Fruit fly (Drosophila melanogaster) whole organism, embryonic: ENCODE measurements around the gene Osi21.

ENCODE experiments used
- CG10267 ChIP-seq: fragments of 200-800 bp; sonication (Bioruptor generic); optimal IDR thresholded peaks from 2 replicates; lab custom pipeline; 2018; ENCODE audit warnings: missing biosample characterization, mild to moderate bottlenecking, missing genetic modification characterization, moderate library complexity
- CG10462 ChIP-seq: fragments of 200-800 bp; sonication (Bioruptor generic); optimal IDR thresholded peaks from 2 replicates; lab custom pipeline; 2016; ENCODE audit warnings: missing biosample characterization, missing genetic modification characterization
- CG10543 ChIP-seq: fragments of 200-800 bp; sonication (Bioruptor generic); optimal IDR thresholded peaks from 3 replicates; lab custom pipeline; 2017; ENCODE audit warnings: missing biosample characterization, mild to moderate bottlenecking, missing genetic modification characterization, moderate library complexity
- CG10654 ChIP-seq: fragments of 200-800 bp; sonication (Bioruptor generic); optimal IDR thresholded peaks from 2 replicates; lab custom pipeline; 2016; ENCODE audit warnings: missing biosample characterization, missing genetic modification characterization
- CG10959 ChIP-seq: fragments of 200-800 bp; sonication (Bioruptor generic); IDR thresholded peaks from 2 replicates; pipeline ENCODE4 v1.3.6; 2022; ENCODE audit warnings: missing biosample characterization, missing genetic modification characterization
- CG12299 ChIP-seq: fragments of 200-800 bp; sonication (Bioruptor generic); optimal IDR thresholded peaks from 2 replicates; lab custom pipeline; 2018; ENCODE audit warnings: missing biosample characterization, mild to moderate bottlenecking, missing genetic modification characterization
- CG13296 ChIP-seq: fragments of 200-800 bp; sonication (Bioruptor generic); optimal IDR thresholded peaks from 3 replicates; lab custom pipeline; 2018; ENCODE audit warnings: missing biosample characterization, mild to moderate bottlenecking, missing genetic modification characterization
- CG1529 ChIP-seq: fragments of 200-800 bp; sonication (Bioruptor generic); optimal IDR thresholded peaks from 3 replicates; lab custom pipeline; 2018; ENCODE audit warnings: missing biosample characterization, missing genetic modification characterization
- CG18011 ChIP-seq: fragments of 200-800 bp; sonication (Bioruptor generic); optimal IDR thresholded peaks from 2 replicates; lab custom pipeline; 2017; ENCODE audit warnings: missing biosample characterization, missing genetic modification characterization, mild to moderate bottlenecking, moderate library complexity, missing genotype
- CG18476 ChIP-seq: fragments of 200-800 bp; sonication (Bioruptor generic); optimal IDR thresholded peaks from 2 replicates; lab custom pipeline; 2016; ENCODE audit warnings: missing biosample characterization, mild to moderate bottlenecking, missing genetic modification characterization
- CG2875 ChIP-seq: fragments of 200-800 bp; sonication (Bioruptor generic); optimal IDR thresholded peaks from 2 replicates; lab custom pipeline; 2017; ENCODE audit warnings: missing biosample characterization, mild to moderate bottlenecking, missing genetic modification characterization, missing genetic modification reagents
- CG34422 ChIP-seq: fragments of 200-800 bp; sonication (Bioruptor generic); IDR thresholded peaks from 3 replicates; pipeline ENCODE4 v1.3.6; 2022; ENCODE audit warnings: missing biosample characterization, missing genetic modification characterization
- CG6765 ChIP-seq: fragments of 200-800 bp; sonication (Bioruptor generic); optimal IDR thresholded peaks from 3 replicates; lab custom pipeline; 2017; ENCODE audit warnings: missing biosample characterization, mild to moderate bottlenecking, missing genetic modification characterization
- CG6791 ChIP-seq: fragments of 200-800 bp; sonication (Bioruptor generic); IDR thresholded peaks from 3 replicates; pipeline ENCODE4 v1.3.6; 2022; ENCODE audit warnings: missing biosample characterization, missing genetic modification characterization; ENCODE audit not compliant: partially characterized antibody
- CG6813 ChIP-seq: fragments of 200-800 bp; sonication (Bioruptor generic); optimal IDR thresholded peaks from 2 replicates; lab custom pipeline; 2017; ENCODE audit warnings: missing biosample characterization, missing genetic modification characterization, mild to moderate bottlenecking, moderate library complexity, missing genetic modification reagents
- CG8089 ChIP-seq: fragments of 200-800 bp; sonication (Bioruptor generic); optimal IDR thresholded peaks from 3 replicates; lab custom pipeline; 2016; ENCODE audit warnings: missing biosample characterization, missing genetic modification characterization
- CG8924 ChIP-seq: fragments of 200-800 bp; optimal IDR thresholded peaks from 3 replicates; lab custom pipeline; 2019; ENCODE audit warnings: missing biosample characterization, mild to moderate bottlenecking, missing genetic modification characterization, moderate library complexity
- CG8944 ChIP-seq: fragments of 200-800 bp; sonication (Bioruptor generic); optimal IDR thresholded peaks from 3 replicates; lab custom pipeline; 2016; ENCODE audit warnings: missing biosample characterization, missing genetic modification characterization
- CG9876 ChIP-seq: fragments of 200-800 bp; sonication (Bioruptor generic); optimal IDR thresholded peaks from 2 replicates; lab custom pipeline; 2016; ENCODE audit warnings: missing biosample characterization, missing genetic modification characterization
- CoRest ChIP-seq: fragments of 200-800 bp; sonication (Bioruptor generic); optimal IDR thresholded peaks from 3 replicates; lab custom pipeline; 2018; ENCODE audit warnings: missing biosample characterization, mild to moderate bottlenecking, missing genetic modification characterization, moderate library complexity
- Dfd ChIP-seq, 2 experiments: fragments of >200 bp; optimal IDR thresholded peaks; 2 replicates each; lab custom pipeline; 2017; ENCODE audit warnings: missing biosample characterization in 2 of 2, missing genetic modification characterization in 2 of 2
- ERR ChIP-seq: fragments of 200-800 bp; sonication (Bioruptor generic); optimal IDR thresholded peaks from 2 replicates; lab custom pipeline; 2016; ENCODE audit warnings: missing biosample characterization, missing genetic modification characterization
- Fer1 ChIP-seq: fragments of 200-800 bp; sonication (Bioruptor generic); optimal IDR thresholded peaks from 2 replicates; lab custom pipeline; 2017; ENCODE audit warnings: missing biosample characterization, mild to moderate bottlenecking, missing genetic modification characterization
- Hmx ChIP-seq: fragments of 200-800 bp; sonication (Bioruptor generic); optimal IDR thresholded peaks from 2 replicates; lab custom pipeline; 2016; ENCODE audit warnings: missing biosample characterization, missing genetic modification characterization
- Hr39 ChIP-seq: fragments of >200 bp; optimal IDR thresholded peaks from 2 replicates; lab custom pipeline; 2017
- Kr ChIP-seq: fragments of 200-800 bp; sonication (Bioruptor generic); optimal IDR thresholded peaks from 2 replicates; lab custom pipeline; 2017; ENCODE audit warnings: missing biosample characterization, mild to moderate bottlenecking, missing genetic modification characterization
- Pdp1 ChIP-seq, 2 experiments: fragments of 200-800 bp; sonication (Bioruptor generic); optimal IDR thresholded peaks; 3 replicates each; lab custom pipeline; 2016; ENCODE audit warnings: missing biosample characterization in 2 of 2, missing genetic modification characterization in 2 of 2, mild to moderate bottlenecking in 1 of 2, moderate library complexity in 1 of 2
- Sin3A ChIP-seq: fragments of >200 bp; optimal IDR thresholded peaks from 2 replicates; lab custom pipeline; 2018
- Stat92E ChIP-seq, 3 experiments: fragments of >200 bp in 2 of 3; fragments of 200-800 bp in 1 of 3; sonication (Bioruptor generic) in 1 of 3; optimal IDR thresholded peaks; 2 replicates each; lab custom pipeline; 2017 to 2019; ENCODE audit warnings: missing biosample characterization in 3 of 3, missing genetic modification characterization in 3 of 3, mild to moderate bottlenecking in 1 of 3, moderate library complexity in 1 of 3
- YL-1 ChIP-seq: fragments of 200-800 bp; sonication (Bioruptor generic); optimal IDR thresholded peaks from 3 replicates; lab custom pipeline; 2017; ENCODE audit warnings: missing biosample characterization, mild to moderate bottlenecking, missing genetic modification characterization
- chinmo ChIP-seq: fragments of 200-800 bp; sonication (Bioruptor generic); IDR thresholded peaks from 4 replicates; pipeline ENCODE4 v1.3.6; 2022; ENCODE audit warnings: missing biosample characterization, missing genetic modification characterization; ENCODE audit not compliant: partially characterized antibody
- croc ChIP-seq: fragments of 200-800 bp; sonication (Bioruptor generic); conservative IDR thresholded peaks from 3 replicates; pipeline ENCODE4 v1.3.6; 2022; ENCODE audit warnings: missing biosample characterization, missing genetic modification characterization
- dpn ChIP-seq, 2 experiments: fragments of 200-800 bp; sonication (Bioruptor generic); optimal IDR thresholded peaks; 3 replicates each; lab custom pipeline; 2016; ENCODE audit warnings: missing biosample characterization in 2 of 2, missing genetic modification characterization in 2 of 2
- emc ChIP-seq: fragments of 200-800 bp; sonication (Bioruptor generic); optimal IDR thresholded peaks from 2 replicates; lab custom pipeline; 2016; ENCODE audit warnings: missing biosample characterization, missing genetic modification characterization
- fd96Cb ChIP-seq: fragments of 200-800 bp; sonication (Bioruptor generic); optimal IDR thresholded peaks from 2 replicates; lab custom pipeline; 2018; ENCODE audit warnings: missing biosample characterization, mild to moderate bottlenecking, missing genetic modification characterization, moderate library complexity
- gcm2 ChIP-seq: fragments of 200-800 bp; sonication (Bioruptor generic); optimal IDR thresholded peaks from 2 replicates; lab custom pipeline; 2016; ENCODE audit warnings: missing biosample characterization, missing genetic modification characterization
- hkb ChIP-seq, 2 experiments: fragments of 200-800 bp in 1 of 2; fragments of >200 bp in 1 of 2; sonication (Bioruptor generic) in 1 of 2; IDR thresholded peaks in 1 of 2; optimal IDR thresholded peaks in 1 of 2; 2 replicates each; pipeline versions ENCODE4 v1.3.6 to Lab custom; 2017 to 2022; ENCODE audit warnings: missing biosample characterization in 1 of 2, missing genetic modification characterization in 1 of 2
- kah ChIP-seq: fragments of 200-800 bp; sonication (Bioruptor generic); optimal IDR thresholded peaks from 2 replicates; lab custom pipeline; 2018; ENCODE audit warnings: missing biosample characterization, mild to moderate bottlenecking, missing genetic modification characterization
- nmo ChIP-seq: fragments of 200-800 bp; sonication (Bioruptor generic); optimal IDR thresholded peaks from 2 replicates; lab custom pipeline; 2018; ENCODE audit warnings: missing biosample characterization, mild to moderate bottlenecking, missing genetic modification characterization, moderate library complexity
- odd ChIP-seq: fragments of 200-800 bp; sonication (Bioruptor generic); optimal IDR thresholded peaks from 2 replicates; lab custom pipeline; 2017; ENCODE audit warnings: missing biosample characterization, mild to moderate bottlenecking, missing genetic modification characterization
- onecut ChIP-seq: fragments of 200-800 bp; sonication (Bioruptor generic); IDR thresholded peaks from 2 replicates; pipeline ENCODE4 v1.3.6; 2022; ENCODE audit warnings: missing biosample characterization, missing genetic modification characterization
- pfk ChIP-seq: fragments of 200-800 bp; sonication (Bioruptor generic); optimal IDR thresholded peaks from 2 replicates; lab custom pipeline; 2018; ENCODE audit warnings: missing biosample characterization, mild to moderate bottlenecking, missing genetic modification characterization, moderate library complexity
- run ChIP-seq: fragments of 200-800 bp; sonication (Bioruptor generic); optimal IDR thresholded peaks from 3 replicates; lab custom pipeline; 2018; ENCODE audit warnings: missing biosample characterization, mild to moderate bottlenecking, missing genetic modification characterization
- sc ChIP-seq, 3 experiments: fragments of >200 bp in 2 of 3; fragments of 200-800 bp in 1 of 3; sonication (Bioruptor generic) in 1 of 3; optimal IDR thresholded peaks; 2 replicates in 2 of 3; 3 replicates in 1 of 3; lab custom pipeline; 2017; ENCODE audit warnings: mild to moderate bottlenecking in 1 of 3, missing biosample characterization in 1 of 3, missing genetic modification characterization in 1 of 3, missing genetic modification reagents in 1 of 3
- sens-2 ChIP-seq: fragments of 200-800 bp; sonication (Bioruptor generic); IDR thresholded peaks from 2 replicates; pipeline ENCODE4 v1.3.6; 2022; ENCODE audit warnings: missing biosample characterization, missing genetic modification characterization
- sna ChIP-seq: fragments of 200-800 bp; sonication (Bioruptor generic); IDR thresholded peaks from 2 replicates; pipeline ENCODE4 v1.3.6; 2022; ENCODE audit warnings: missing biosample characterization, missing genetic modification characterization; ENCODE audit not compliant: partially characterized antibody
- sr ChIP-seq: fragments of 200-800 bp; sonication (Bioruptor generic); IDR thresholded peaks from 3 replicates; pipeline ENCODE4 v1.3.6; 2022; ENCODE audit warnings: missing biosample characterization, missing genetic modification characterization
- usp ChIP-seq: fragments of >200 bp; optimal IDR thresholded peaks from 2 replicates; lab custom pipeline; 2017; ENCODE audit warnings: missing biosample characterization, missing genetic modification characterization
- zen2 ChIP-seq: fragments of 200-800 bp; sonication (Bioruptor generic); IDR thresholded peaks from 3 replicates; pipeline ENCODE4 v1.3.6; 2022; ENCODE audit warnings: missing biosample characterization, missing genetic modification characterization; ENCODE audit not compliant: partially characterized antibody
- zfh1 ChIP-seq: fragments of 200-800 bp; sonication (Bioruptor generic); IDR thresholded peaks from 3 replicates; pipeline ENCODE4 v1.3.6; 2022; ENCODE audit warnings: missing biosample characterization, missing genetic modification characterization

Osi21 gene

dm6 chr2L:11326373-11326772, 40.9 kb upstream of the Osi21 start (continued):
- no peak for TF ChIP-seq chinmo
- no peak for TF ChIP-seq CG18011
- TF ChIP-seq Pdp1 (GFP tag; optimal IDR thresholded peaks at IDR 0.05; lab: Kevin White, UChicago) = peak in 1 of 2 experiments; percentile 5
- TF ChIP-seq ERR (GFP tag; lab: Kevin White, UChicago) = no peak
- no peak for TF ChIP-seq CG13296 (GFP tag; lab: Kevin White, UChicago)
- TF ChIP-seq sna (GFP tag; lab: Robert Waterston, UW) = no peak
- TF ChIP-seq CG34422 (GFP tag; lab: Robert Waterston, UW) = 0 out of 3 replicates have a peak, but pooled peaks have one; percentile 15
- TF ChIP-seq Hmx = no peak
- TF ChIP-seq YL-1 (GFP tag; lab: Kevin White, UChicago) = no peak
- no peak for TF ChIP-seq Kr (GFP tag; lab: Kevin White, UChicago)
- TF ChIP-seq usp (GFP tag; lab: Kevin White, UChicago) = no peak
- no peak for TF ChIP-seq hkb (optimal IDR thresholded peaks at IDR 0.05; lab: Kevin White, UChicago)
- TF ChIP-seq hkb (GFP tag; IDR thresholded peaks at IDR 0.05; lab: Robert Waterston, UW) = peak; percentile 26; the same call in 1 of the 2 replicates
- TF ChIP-seq run = no peak
- peak; percentile 23; the same call in 1 of the 2 replicates for TF ChIP-seq sens-2 (GFP tag; lab: Robert Waterston, UW)
- TF ChIP-seq CG12299 (tag; lab: Kevin White, UChicago) = no peak
- TF ChIP-seq CG18476 (GFP tag; lab: Kevin White, UChicago) = no peak
- TF ChIP-seq CG1529 (GFP tag; lab: Kevin White, UChicago) = no peak
- no peak for TF ChIP-seq Hr39 (lab: Kevin White, UChicago)
- no peak for TF ChIP-seq CG6813 (GFP tag; lab: Kevin White, UChicago)
- TF ChIP-seq zfh1 (GFP tag; lab: Robert Waterston, UW) = peak; percentile 65; the same call in 2 of the 3 replicates
- no peak for TF ChIP-seq fd96Cb (tag; lab: Kevin White, UChicago)
- TF ChIP-seq CG10462 (GFP tag; lab: Kevin White, UChicago) = no peak
- no peak for TF ChIP-seq sr
- TF ChIP-seq Dfd (GFP tag; optimal IDR thresholded peaks at IDR 0.05; lab: Kevin White, UChicago) = no peak
- TF ChIP-seq CG8089 (GFP tag; lab: Kevin White, UChicago) = no peak
- TF ChIP-seq CG8944 (GFP tag; lab: Kevin White, UChicago) = no peak
- TF ChIP-seq CG6765 (GFP tag; lab: Kevin White, UChicago) = no peak
- TF ChIP-seq gcm2 (GFP tag; lab: Kevin White, UChicago) = no peak
- TF ChIP-seq CG8924 (tag; lab: Kevin White, UChicago) = no peak
- peak; percentile 39 for TF ChIP-seq CG10267 (tag; lab: Kevin White, UChicago)
- TF ChIP-seq kah (GFP tag; lab: Kevin White, UChicago) = no peak
- TF ChIP-seq CG10543 (GFP tag; lab: Kevin White, UChicago) = no peak
- TF ChIP-seq CG6791 (GFP tag; lab: Robert Waterston, UW) = no peak
- peak; percentile 23; the same call in 1 of the 2 replicates for TF ChIP-seq onecut (GFP tag; lab: Robert Waterston, UW)
- TF ChIP-seq nmo = peak; percentile 26
- no peak for TF ChIP-seq emc (GFP tag; lab: Kevin White, UChicago)
- TF ChIP-seq pfk = no peak
- no peak for TF ChIP-seq CoRest (tag; lab: Kevin White, UChicago)
- TF ChIP-seq CG2875 (GFP tag; lab: Kevin White, UChicago) = no peak
- TF ChIP-seq Fer1 (GFP tag; lab: Kevin White, UChicago) = no peak
- no peak for TF ChIP-seq Sin3A
- no peak for TF ChIP-seq zen2 (GFP tag; lab: Robert Waterston, UW)
- no peak for TF ChIP-seq Stat92E (GFP tag; optimal IDR thresholded peaks at IDR 0.05; lab: Kevin White, UChicago)
- peak; percentile 54 for TF ChIP-seq croc (GFP tag; lab: Robert Waterston, UW)
- TF ChIP-seq CG10959 (GFP tag; lab: Robert Waterston, UW) = peak; percentile 62
- TF ChIP-seq sc (optimal IDR thresholded peaks at IDR 0.05; lab: Kevin White, UChicago) = no peak
- TF ChIP-seq sc (GFP tag; optimal IDR thresholded peaks at IDR 0.05; lab: Kevin White, UChicago) = no peak
- TF ChIP-seq CG9876 (GFP tag; lab: Kevin White, UChicago) = no peak
- no peak for TF ChIP-seq dpn (GFP tag; optimal IDR thresholded peaks at IDR 0.05; lab: Kevin White, UChicago)
- no peak for TF ChIP-seq odd (GFP tag; lab: Kevin White, UChicago)
- TF ChIP-seq CG10654 (GFP tag; lab: Kevin White, UChicago) = no peak
